Fruit fly (Drosophila melanogaster): ENCODE data around the gene robo2.

The robo2 gene

DNA sequence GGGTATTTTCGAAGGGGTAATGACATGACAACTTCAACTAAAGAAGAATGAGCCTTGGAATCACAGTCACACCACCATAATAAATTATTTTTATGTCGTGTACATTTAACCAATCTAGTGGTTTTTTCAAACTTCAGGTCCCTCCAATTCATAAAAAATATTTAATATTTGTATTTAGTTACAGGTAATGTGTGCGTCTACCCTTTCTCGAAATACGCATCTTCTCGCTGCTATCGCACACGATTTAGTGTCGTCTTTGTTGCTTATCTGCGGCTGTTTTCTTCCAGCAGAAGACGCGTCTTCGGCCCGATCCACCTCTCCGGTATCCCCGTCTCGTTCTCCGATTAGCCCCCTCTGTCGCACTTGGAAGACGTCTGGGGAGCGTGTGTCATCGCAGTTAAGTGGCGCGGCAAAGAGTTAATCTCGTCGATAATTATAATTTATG lies 6.6 kb upstream of the robo2 start (continued):
- no peak; the same call in 1 of the 2 replicates for TF ChIP-seq MBD-R2 (GFP tag; IDR thresholded peaks at IDR 0.05)
- TF ChIP-seq scrt (GFP tag; optimal IDR thresholded peaks at IDR 0.05) = peak; percentile 14
- TF ChIP-seq gfzf (GFP tag; optimal IDR thresholded peaks at IDR 0.05) = no peak
- TF ChIP-seq amos (GFP tag; IDR thresholded peaks at IDR 0.05; ENCODE audit: partially characterized antibody) = no peak
- no peak for TF ChIP-seq BEAF-32 (GFP tag; optimal IDR thresholded peaks at IDR 0.05)
- peak; percentile 29 for TF ChIP-seq CG16863 (GFP tag; optimal IDR thresholded peaks at IDR 0.05)
- TF ChIP-seq CG4617 (GFP tag; optimal IDR thresholded peaks at IDR 0.05; ENCODE audit: borderline replicate concordance) = no peak
- TF ChIP-seq CG12236 (GFP tag; optimal IDR thresholded peaks at IDR 0.05) = no peak
- TF ChIP-seq CG18011 (GFP tag; optimal IDR thresholded peaks at IDR 0.05) = no peak
- TF ChIP-seq CG1233 (GFP tag; optimal IDR thresholded peaks at IDR 0.05) = peak; percentile 30
- no peak for TF ChIP-seq Myb (GFP tag; optimal IDR thresholded peaks at IDR 0.05)
- TF ChIP-seq CG14667 (GFP tag; IDR thresholded peaks at IDR 0.05) = peak; percentile 62; the same call in 1 of the 2 replicates
- peak; percentile 97 for TF ChIP-seq sens (GFP tag)
- no peak for TF ChIP-seq CG9797 (GFP tag; optimal IDR thresholded peaks at IDR 0.05)
- TF ChIP-seq E2f1 (GFP tag; IDR thresholded peaks at IDR 0.05) = peak; percentile 76
- no peak for TF ChIP-seq CG33213 (GFP tag; optimal IDR thresholded peaks at IDR 0.05)
- no peak for TF ChIP-seq Neu2 (GFP tag; optimal IDR thresholded peaks at IDR 0.05; ENCODE audit: borderline replicate concordance)
- peak; percentile 13 for TF ChIP-seq CG10274 (GFP tag; optimal IDR thresholded peaks at IDR 0.05)
- no peak for TF ChIP-seq prd (optimal IDR thresholded peaks at IDR 0.05)
- peak; percentile 85 for TF ChIP-seq prd (GFP tag; IDR thresholded peaks at IDR 0.05)
- no peak for TF ChIP-seq ERR (GFP tag; optimal IDR thresholded peaks at IDR 0.05)
- TF ChIP-seq sens-2 (GFP tag; IDR thresholded peaks at IDR 0.05) = peak; percentile 56; the same call in 1 of the 2 replicates
- no peak for TF ChIP-seq CG15073 (GFP tag; optimal IDR thresholded peaks at IDR 0.05)
- TF ChIP-seq Med (GFP tag) = peak; percentile 91
- TF ChIP-seq CG3726 (GFP tag; IDR thresholded peaks at IDR 0.05) = peak; percentile 65; the same call in 2 of the 3 replicates
- peak; percentile 47 for TF ChIP-seq Vsx1 (GFP tag; optimal IDR thresholded peaks at IDR 0.05)
- TF ChIP-seq Tbp (GFP tag; optimal IDR thresholded peaks at IDR 0.05) = no peak
- TF ChIP-seq Dll (GFP tag; IDR thresholded peaks at IDR 0.05; ENCODE audit: partially characterized antibody) = no peak
- TF ChIP-seq CG13424 (tag; optimal IDR thresholded peaks at IDR 0.05) = peak; percentile 52
- TF ChIP-seq cg (GFP tag; optimal IDR thresholded peaks at IDR 0.05) = no peak
- TF ChIP-seq tgo (GFP tag; IDR thresholded peaks at IDR 0.05) = peak; percentile 69
- TF ChIP-seq CG12155 (GFP tag; optimal IDR thresholded peaks at IDR 0.05) = peak; percentile 75
- no peak for TF ChIP-seq GATAe (GFP tag; conservative IDR thresholded peaks at IDR 0.05)
- peak; percentile 29 for TF ChIP-seq lab (GFP tag; optimal IDR thresholded peaks at IDR 0.05)
- no peak for TF ChIP-seq zen2 (GFP tag; IDR thresholded peaks at IDR 0.05; ENCODE audit: partially characterized antibody)
- TF ChIP-seq CG9215 (GFP tag; IDR thresholded peaks at IDR 0.05) = no peak
- TF ChIP-seq ems (GFP tag; optimal IDR thresholded peaks at IDR 0.05) = peak; percentile 55
- TF ChIP-seq wor (GFP tag; IDR thresholded peaks at IDR 0.05) = peak; percentile 63; the same call in 1 of the 2 replicates
- TF ChIP-seq MTF-1 (GFP tag; optimal IDR thresholded peaks at IDR 0.05; ENCODE audit: borderline replicate concordance) = peak; percentile 34
- TF ChIP-seq Dip2 (GFP tag; IDR thresholded peaks at IDR 0.05) = no peak
- peak; percentile 33 for TF ChIP-seq Jarid2 (GFP tag; optimal IDR thresholded peaks at IDR 0.05)
- TF ChIP-seq Sox102F (GFP tag; optimal IDR thresholded peaks at IDR 0.05) = peak; percentile 79
- peak; percentile 54 for TF ChIP-seq CG15269 (tag; optimal IDR thresholded peaks at IDR 0.05)
- TF ChIP-seq CG5180 (GFP tag; optimal IDR thresholded peaks at IDR 0.05) = no peak
- TF ChIP-seq chinmo (GFP tag; IDR thresholded peaks at IDR 0.05; ENCODE audit: partially characterized antibody) = no peak
- peak; percentile 35; the same call in 1 of the 2 replicates for TF ChIP-seq NFAT (GFP tag; IDR thresholded peaks at IDR 0.05)
- peak; percentile 54 for TF ChIP-seq dm (GFP tag; optimal IDR thresholded peaks at IDR 0.05)
- peak; percentile 86 for TF ChIP-seq CG10959 (GFP tag; IDR thresholded peaks at IDR 0.05)
- TF ChIP-seq Atf3 (GFP tag; optimal IDR thresholded peaks at IDR 0.05) = peak; percentile 31
- peak; percentile 26; the same call in 1 of the 2 replicates for TF ChIP-seq CG32767 (GFP tag; IDR thresholded peaks at IDR 0.05)
